Worm (Caenorhabditis elegans): Measurements from ENCODE around the gene Y70C5C.1.

Y70C5C.1 gene

ce11 chrV:16674399-16674798 is 25.6 kb upstream of the Y70C5C.1 start:
- no peak for TF ChIP-seq egl-13 (tag; optimal IDR thresholded peaks at IDR 0.05)

ce11 chrV:16675553-16675952 is 24.5 kb upstream of the Y70C5C.1 start, which contains the start of gene srz-1:
TSS of gene srz-1 (plus strand) at chrV:16675853.
- TF ChIP-seq nhr-76 (tag; optimal IDR thresholded peaks at IDR 0.05) (no peak), ceh-63 (GFP tag; optimal IDR thresholded peaks at IDR 0.05) (no peak), C04F5.9 (tag; optimal IDR thresholded peaks at IDR 0.05) (no peak)

ce11 chrV:16679237-16679636 is 20.8 kb upstream of the Y70C5C.1 start, which contains the start of gene srz-103:
TSS of gene srz-103 (minus strand) at chrV:16679337.
- TF ChIP-seq mab-9 (GFP tag; IDR thresholded peaks at IDR 0.05): no peak
- TF ChIP-seq rnt-1 (tag; optimal IDR thresholded peaks at IDR 0.05): no peak
- TF ChIP-seq elt-3 (tag; optimal IDR thresholded peaks at IDR 0.05): no peak
- no peak for TF ChIP-seq efl-3 (GFP tag; optimal IDR thresholded peaks at IDR 0.05)
- TF ChIP-seq tlp-1 (tag; optimal IDR thresholded peaks at IDR 0.05): no peak
- TF ChIP-seq dsc-1 (tag; optimal IDR thresholded peaks at IDR 0.05): no peak
- no peak for TF ChIP-seq lsy-2 (tag; optimal IDR thresholded peaks at IDR 0.05)
- no peak for TF ChIP-seq Y116A8C.19 (tag; optimal IDR thresholded peaks at IDR 0.05; ENCODE audit: borderline replicate concordance)
- TF ChIP-seq ztf-11 (tag; optimal IDR thresholded peaks at IDR 0.05): no peak

- TF ChIP-seq tlp-1 (tag; optimal IDR thresholded peaks at IDR 0.05): no peak
- no peak for TF ChIP-seq aha-1 (tag; optimal IDR thresholded peaks at IDR 0.05)
- TF ChIP-seq efl-3 (GFP tag; optimal IDR thresholded peaks at IDR 0.05): no peak
- no peak for TF ChIP-seq lin-35 (GFP tag; optimal IDR thresholded peaks at IDR 0.05)
- no peak for TF ChIP-seq mdl-1 (tag; optimal IDR thresholded peaks at IDR 0.05)
- no peak for TF ChIP-seq unc-130 (tag; optimal IDR thresholded peaks at IDR 0.05)
These were observed 20.0 kb upstream of the Y70C5C.1 start, which contains the start of gene srw-44 for ce11 chrV:16679981-16680380. TSS of gene srw-44 (plus strand) at chrV:16680281.

- TF ChIP-seq nhr-19 (GFP tag; conservative IDR thresholded peaks at IDR 0.05): no peak
- TF ChIP-seq blmp-1 (tag; optimal IDR thresholded peaks at IDR 0.05): no peak
- no peak for TF ChIP-seq C04F5.9 (tag; optimal IDR thresholded peaks at IDR 0.05)
- no peak for TF ChIP-seq nhr-84 (tag; optimal IDR thresholded peaks at IDR 0.05)
- no peak for TF ChIP-seq mef-2 (tag; optimal IDR thresholded peaks at IDR 0.05)
- TF ChIP-seq grh-1 (GFP tag; IDR thresholded peaks at IDR 0.05): no peak
- TF ChIP-seq ceh-82 (tag; optimal IDR thresholded peaks at IDR 0.05): no peak
- no peak for TF ChIP-seq zag-1 (tag; optimal IDR thresholded peaks at IDR 0.05)
- no peak for TF ChIP-seq pax-3 (tag; optimal IDR thresholded peaks at IDR 0.05)
- no peak for TF ChIP-seq unc-86 (tag; optimal IDR thresholded peaks at IDR 0.05)
- no peak for TF ChIP-seq ztf-4 (tag; optimal IDR thresholded peaks at IDR 0.05)
- no peak for TF ChIP-seq lir-3 (tag; optimal IDR thresholded peaks at IDR 0.05; ENCODE audit: poor library complexity)
- no peak for TF ChIP-seq egl-13 (tag; optimal IDR thresholded peaks at IDR 0.05)
- TF ChIP-seq xbp-1 (tag; optimal IDR thresholded peaks at IDR 0.05): no peak
- no peak for TF ChIP-seq jun-1 (tag; optimal IDR thresholded peaks at IDR 0.05)
- no peak for TF ChIP-seq ceh-8 (GFP tag; optimal IDR thresholded peaks at IDR 0.05)
- no peak for TF ChIP-seq irx-1 (tag; optimal IDR thresholded peaks at IDR 0.05)
These were observed 17.1 kb upstream of the Y70C5C.1 start, which contains the start of gene srw-36 for ce11 chrV:16682886-16683285. TSS of gene srw-36 (plus strand) at chrV:16683186.

ce11 chrV:16683359-16683758 is 16.6 kb upstream of the Y70C5C.1 start:
- TF ChIP-seq hlh-17 (GFP tag; optimal IDR thresholded peaks at IDR 0.05; ENCODE audit: borderline replicate concordance) (no peak), nhr-11 (tag; optimal IDR thresholded peaks at IDR 0.05) (no peak), ces-1 (GFP tag; optimal IDR thresholded peaks at IDR 0.05) (no peak), egl-27 (tag; optimal IDR thresholded peaks at IDR 0.05) (no peak), isw-1 (GFP tag; IDR thresholded peaks at IDR 0.05) (no peak), ceh-90 (tag; optimal IDR thresholded peaks at IDR 0.05) (no peak), lsy-2 (tag; optimal IDR thresholded peaks at IDR 0.05) (no peak)
